Worm (Caenorhabditis elegans) whole organism, late embryonic: Measurements from ENCODE around the gene C07A9.13.
"Not testable (repeated sequence)": the region's sequence is repeated elsewhere in the genome, so short reads cannot be mapped to it uniquely, and the experiment has no call there.

ENCODE experiments used
- ahr-1 ChIP-seq: sonication (generic microtip); optimal IDR thresholded peaks from 2 replicates; lab custom pipeline; 2016; ENCODE audit warnings: missing genetic modification characterization, missing compliant biosample characterization
- ama-1 ChIP-seq: fragments of 150-350 bp; optimal IDR thresholded peaks from 2 replicates; lab custom pipeline; 2014
- ceh-14 ChIP-seq: sonication (generic microtip); optimal IDR thresholded peaks from 2 replicates; lab custom pipeline; 2016; ENCODE audit warnings: missing genotype, missing genetic modification characterization, missing compliant biosample characterization
- ceh-18 ChIP-seq: sonication (generic microtip); optimal IDR thresholded peaks from 2 replicates; lab custom pipeline; 2016; ENCODE audit warnings: missing genetic modification characterization, missing compliant biosample characterization
- ceh-22 ChIP-seq: sonication (generic microtip); optimal IDR thresholded peaks from 2 replicates; lab custom pipeline; 2017; ENCODE audit warnings: missing biosample characterization, missing genetic modification characterization
- ceh-31 ChIP-seq: sonication (generic microtip); optimal IDR thresholded peaks from 2 replicates; lab custom pipeline; 2016; ENCODE audit warnings: missing genetic modification characterization, missing compliant biosample characterization
- che-1 ChIP-seq: sonication (generic microtip); optimal IDR thresholded peaks from 2 replicates; lab custom pipeline; 2016; ENCODE audit warnings: mild to moderate bottlenecking, missing genetic modification characterization, missing compliant biosample characterization
- dve-1 ChIP-seq: sonication (generic microtip); optimal IDR thresholded peaks from 2 replicates; lab custom pipeline; 2017; ENCODE audit warnings: antibody characterized with exemption, mild to moderate bottlenecking, missing genetic modification characterization, missing compliant biosample characterization
- ets-4 ChIP-seq: sonication (generic microtip); optimal IDR thresholded peaks from 2 replicates; lab custom pipeline; 2016; ENCODE audit warnings: missing genetic modification characterization, missing compliant biosample characterization
- eyg-1 ChIP-seq: sonication (generic microtip); optimal IDR thresholded peaks from 2 replicates; lab custom pipeline; 2016; ENCODE audit warnings: missing genotype, missing genetic modification characterization, missing compliant biosample characterization
- fax-1 ChIP-seq: sonication (generic microtip); optimal IDR thresholded peaks from 2 replicates; lab custom pipeline; 2016; ENCODE audit warnings: missing genotype, missing genetic modification characterization, missing compliant biosample characterization
- fkh-10 ChIP-seq: fragments of 150-350 bp; optimal IDR thresholded peaks from 2 replicates; lab custom pipeline; 2014; ENCODE audit warnings: missing biosample characterization, missing genetic modification reagents, missing genetic modification characterization
- gmeb-2 ChIP-seq: sonication (generic microtip); optimal IDR thresholded peaks from 2 replicates; lab custom pipeline; 2016; ENCODE audit warnings: missing genetic modification characterization, inconsistent platforms, missing compliant biosample characterization
- hlh-13 ChIP-seq: fragments of 200-800 bp; sonication (Bioruptor generic); optimal IDR thresholded peaks from 2 replicates; lab custom pipeline; 2018; ENCODE audit warnings: mild to moderate bottlenecking, missing genetic modification characterization, missing compliant biosample characterization
- hlh-15 ChIP-seq: sonication (generic microtip); optimal IDR thresholded peaks from 2 replicates; lab custom pipeline; 2016; ENCODE audit warnings: missing genetic modification characterization, missing compliant biosample characterization
- hlh-30 ChIP-seq: sonication (generic microtip); optimal IDR thresholded peaks from 2 replicates; lab custom pipeline; 2017; ENCODE audit warnings: antibody characterized with exemption, missing genetic modification characterization, missing compliant biosample characterization; ENCODE audit not compliant: insufficient read depth
- hlh-6 ChIP-seq: sonication (generic microtip); optimal IDR thresholded peaks from 2 replicates; lab custom pipeline; 2016; ENCODE audit warnings: missing genotype, missing genetic modification characterization, missing compliant biosample characterization
- lim-6 ChIP-seq: sonication (generic microtip); optimal IDR thresholded peaks from 2 replicates; lab custom pipeline; 2016; ENCODE audit warnings: missing genetic modification characterization, missing compliant biosample characterization
- lin-11 ChIP-seq: fragments of 200-800 bp; sonication (Bioruptor generic); optimal IDR thresholded peaks from 2 replicates; lab custom pipeline; 2018; ENCODE audit warnings: mild to moderate bottlenecking, missing genetic modification characterization, missing compliant biosample characterization
- nhr-11 ChIP-seq: fragments of 150-350 bp; optimal IDR thresholded peaks from 2 replicates; lab custom pipeline; 2014; ENCODE audit warnings: missing biosample characterization, missing genetic modification characterization
- pha-4 ChIP-seq: fragments of 150-350 bp; optimal IDR thresholded peaks from 2 replicates; lab custom pipeline; 2018; ENCODE audit warnings: missing biosample characterization, missing genetic modification reagents, missing genetic modification characterization
- ref-2 ChIP-seq: sonication (generic microtip); optimal IDR thresholded peaks from 2 replicates; lab custom pipeline; 2016; ENCODE audit warnings: missing genetic modification characterization, missing compliant biosample characterization
- sox-2 ChIP-seq: fragments of 200-800 bp; sonication (Bioruptor generic); IDR thresholded peaks from 2 replicates; pipeline ENCODE4 v1.3.6; 2022; ENCODE audit warnings: missing genetic modification reagents, missing genetic modification characterization, missing compliant biosample characterization
- sox-4 ChIP-seq: sonication (generic microtip); optimal IDR thresholded peaks from 2 replicates; lab custom pipeline; 2017; ENCODE audit warnings: mild to moderate bottlenecking, missing genetic modification characterization, inconsistent platforms, missing compliant biosample characterization
- syd-9 ChIP-seq: sonication (generic microtip); optimal IDR thresholded peaks from 2 replicates; lab custom pipeline; 2016; ENCODE audit warnings: mild to moderate bottlenecking, missing genetic modification characterization, moderate library complexity, missing compliant biosample characterization
- tbx-2 ChIP-seq: sonication (generic microtip); optimal IDR thresholded peaks from 2 replicates; lab custom pipeline; 2016; ENCODE audit warnings: missing genetic modification characterization, missing compliant biosample characterization
- tbx-7 ChIP-seq: sonication (generic microtip); optimal IDR thresholded peaks from 2 replicates; lab custom pipeline; 2016; ENCODE audit warnings: missing genotype, missing genetic modification characterization, missing compliant biosample characterization
- unc-3 ChIP-seq, 2 experiments: fragments of 200-800 bp in 1 of 2; sonication (Bioruptor generic) in 1 of 2; sonication (generic microtip) in 1 of 2; conservative IDR thresholded peaks in 1 of 2; optimal IDR thresholded peaks in 1 of 2; 2 replicates each; pipeline versions ENCODE4 v1.3.6 to Lab custom; 2016 to 2022; ENCODE audit warnings: missing compliant biosample characterization in 2 of 2, missing genetic modification characterization in 2 of 2, missing genetic modification reagents in 1 of 2
- unc-42 ChIP-seq: sonication (generic microtip); optimal IDR thresholded peaks from 2 replicates; lab custom pipeline; 2016; ENCODE audit warnings: missing genotype, missing genetic modification characterization, missing compliant biosample characterization
- ztf-16 ChIP-seq: sonication (generic microtip); optimal IDR thresholded peaks from 2 replicates; lab custom pipeline; 2017; ENCODE audit warnings: missing genetic modification characterization, missing compliant biosample characterization

C07A9.13 gene

DNA sequence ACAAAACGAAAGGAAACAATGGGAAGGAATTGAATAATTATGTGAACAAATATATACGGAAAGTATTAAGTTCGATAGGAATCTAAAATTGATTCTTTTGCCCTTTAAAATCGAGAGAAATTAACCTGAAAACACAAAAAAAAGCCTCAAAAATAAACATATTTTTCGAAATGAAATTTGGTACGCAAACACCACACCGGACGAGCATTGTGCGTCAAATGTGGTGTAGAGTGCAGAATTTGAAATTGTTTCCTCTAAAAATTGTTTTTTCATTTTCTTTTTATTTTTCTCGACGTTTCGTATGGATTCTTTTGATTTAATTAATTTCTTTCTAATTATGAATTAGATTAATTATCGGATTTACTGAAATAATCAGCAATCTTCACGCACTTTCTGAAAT is 14.3 kb upstream of the C07A9.13 start:
- TF ChIP-seq eyg-1 (tag; lab: Kevin White, UChicago), result no peak
- peak; percentile 11 for TF ChIP-seq ceh-14 (tag; lab: Kevin White, UChicago)
- TF ChIP-seq unc-42 (tag; lab: Kevin White, UChicago), result peak; percentile 19
- no peak for TF ChIP-seq hlh-15
- no peak for TF ChIP-seq dve-1 (tag; lab: Kevin White, UChicago)

DNA sequence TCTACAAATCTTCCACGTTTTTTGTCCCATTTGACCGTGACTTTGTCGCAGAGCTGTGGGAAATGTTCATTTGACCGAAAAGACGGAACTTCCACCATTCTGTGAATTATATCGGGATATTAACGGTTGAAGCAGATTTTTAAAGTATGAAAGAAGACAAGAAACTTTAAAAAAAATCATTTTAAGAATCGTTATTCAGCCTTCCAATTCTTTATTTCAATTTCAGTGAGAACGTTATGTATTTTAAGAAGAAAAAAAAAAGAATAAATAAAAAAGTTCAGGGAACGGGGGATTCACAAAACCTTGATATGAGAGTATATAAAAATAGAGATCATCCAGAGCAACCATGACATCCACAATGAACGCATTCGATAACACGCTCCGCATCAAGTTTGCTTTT is 13.4 kb upstream of the C07A9.13 start, which contains the start of gene set-3:
TSS of gene set-3 (minus strand) at position 101 of the 400 bp plus-strand sequence.
- TF ChIP-seq che-1 (no peak), tbx-7 (tag; lab: Kevin White, UChicago) (no peak), pha-4 (tag; lab: Kevin White, UChicago) (no peak), syd-9 (tag; lab: Kevin White, UChicago) (no peak)

DNA sequence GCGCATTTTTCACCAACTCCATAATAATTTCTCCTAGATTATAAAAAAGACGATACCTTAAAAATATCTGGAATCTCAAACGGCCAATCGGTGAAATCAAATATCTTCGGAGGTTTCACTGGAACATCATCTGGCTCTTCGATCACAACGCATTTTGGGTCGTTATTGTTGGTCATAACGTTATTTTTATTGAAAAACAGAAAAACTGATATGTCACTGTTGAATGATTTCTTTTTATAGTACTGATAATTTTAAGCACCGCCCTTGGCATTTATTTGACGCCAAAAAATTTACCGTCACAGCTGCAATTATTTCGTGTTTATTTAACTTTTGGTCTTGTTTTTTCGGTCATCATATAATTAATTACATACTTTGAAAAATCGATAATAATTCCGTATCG is 8.9 kb upstream of the C07A9.13 start, which contains the start of gene best-5:
TSS of gene best-5 (minus strand) at position 210 of the 400 bp plus-strand sequence.
- TF ChIP-seq ets-4 (no peak), che-1 (no peak), ztf-16 (tag; lab: Kevin White, UChicago) (no peak), unc-3 (GFP tag; conservative IDR thresholded peaks at IDR 0.05; lab: Robert Waterston, UW) (no peak), unc-3 (tag; optimal IDR thresholded peaks at IDR 0.05; lab: Kevin White, UChicago) (no peak), ceh-22 (tag; lab: Kevin White, UChicago) (no peak), gmeb-2 (no peak), sox-4 (tag; lab: Kevin White, UChicago) (no peak), ref-2 (tag; lab: Kevin White, UChicago) (no peak), hlh-13 (GFP tag; lab: Kevin White, UChicago) (no peak), syd-9 (tag; lab: Kevin White, UChicago) (no peak), fkh-10 (no peak), ceh-18 (tag; lab: Kevin White, UChicago) (no peak), hlh-30 (no peak), ceh-14 (tag; lab: Kevin White, UChicago) (no peak)

DNA sequence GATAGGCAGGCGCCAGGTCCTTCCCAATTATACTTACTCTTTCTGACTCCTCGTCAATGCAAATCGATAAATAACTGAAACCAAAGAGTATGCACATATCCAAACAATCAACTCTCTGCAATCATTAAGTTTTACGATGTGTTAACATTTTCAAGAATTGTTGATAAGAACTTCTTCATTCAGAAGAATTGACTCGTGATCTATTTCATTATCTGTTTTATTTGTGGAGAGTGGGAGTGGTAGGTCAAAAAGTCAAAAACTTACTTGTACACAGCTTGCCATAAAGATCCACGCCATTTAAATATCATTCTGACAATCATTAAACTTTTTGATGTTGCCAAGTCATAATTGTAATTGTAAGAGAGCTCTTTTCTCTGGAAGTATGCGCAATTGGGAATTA is 8.3 kb upstream of the C07A9.13 start:
- no peak for TF ChIP-seq tbx-2 (tag; lab: Kevin White, UChicago)
- no peak for TF ChIP-seq fax-1 (tag; lab: Kevin White, UChicago)
- no peak for TF ChIP-seq dve-1 (tag; lab: Kevin White, UChicago)
- no peak for TF ChIP-seq ceh-31 (tag; lab: Kevin White, UChicago)
- no peak for TF ChIP-seq gmeb-2
- no peak for TF ChIP-seq unc-3 (GFP tag; conservative IDR thresholded peaks at IDR 0.05; lab: Robert Waterston, UW)
- no peak for TF ChIP-seq unc-3 (tag; optimal IDR thresholded peaks at IDR 0.05; lab: Kevin White, UChicago)
- no peak for TF ChIP-seq sox-2
- no peak for TF ChIP-seq ahr-1 (tag; lab: Kevin White, UChicago)
- no peak for TF ChIP-seq hlh-15
- no peak for TF ChIP-seq lim-6 (tag; lab: Kevin White, UChicago)

DNA sequence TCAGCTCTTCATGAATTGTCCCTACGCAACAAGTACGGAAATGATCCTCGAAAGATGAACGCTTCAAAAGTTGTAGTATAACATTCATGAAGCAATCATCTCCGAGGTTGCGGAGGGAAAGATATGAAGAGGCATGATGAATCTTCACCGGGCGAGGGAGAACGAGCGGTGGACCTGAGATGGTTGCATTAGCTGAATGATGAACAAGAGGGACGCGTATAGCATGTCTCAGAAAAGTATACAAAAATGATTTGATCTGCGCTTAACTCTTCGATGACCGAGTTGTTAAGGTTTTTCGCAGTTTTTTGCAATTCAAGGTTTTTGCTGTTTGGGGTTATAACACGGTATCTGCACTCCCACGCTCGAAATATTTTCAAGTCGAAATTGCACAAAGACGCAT is 4.9 kb upstream of the C07A9.13 start, which contains the start of gene C07A9.10:
TSS of gene C07A9.10 (minus strand) at position 101 of the 400 bp plus-strand sequence.
- TF ChIP-seq unc-42 (tag; lab: Kevin White, UChicago) (no peak), hlh-6 (tag; lab: Kevin White, UChicago) (no peak), eyg-1 (tag; lab: Kevin White, UChicago) (no peak)

DNA sequence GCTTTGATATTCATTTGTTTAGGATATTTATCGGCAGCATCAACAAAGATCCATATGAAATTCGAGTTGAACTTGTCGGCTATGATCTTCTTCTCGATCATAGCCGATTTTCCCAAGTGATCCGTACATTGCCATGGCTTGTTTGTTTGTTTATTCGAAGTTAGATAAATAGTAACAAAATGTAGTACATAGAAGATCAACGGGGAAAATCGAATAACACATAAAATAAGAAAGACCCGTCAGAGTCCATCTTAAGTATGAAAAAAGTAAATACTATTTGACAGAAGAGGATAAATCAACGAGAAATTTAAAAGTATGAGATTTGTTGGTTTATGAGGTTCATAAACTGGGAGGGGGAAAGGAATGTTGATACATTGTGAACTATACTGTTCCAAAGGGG is 1.6 kb upstream of the C07A9.13 start, which contains the start of gene C07A9.5:
TSS of gene C07A9.5 (minus strand) at position 101 of the 400 bp plus-strand sequence.
- TF ChIP-seq hlh-15; lin-11 (tag; lab: Kevin White, UChicago); dve-1 (tag; lab: Kevin White, UChicago): not testable (repeated sequence)

DNA sequence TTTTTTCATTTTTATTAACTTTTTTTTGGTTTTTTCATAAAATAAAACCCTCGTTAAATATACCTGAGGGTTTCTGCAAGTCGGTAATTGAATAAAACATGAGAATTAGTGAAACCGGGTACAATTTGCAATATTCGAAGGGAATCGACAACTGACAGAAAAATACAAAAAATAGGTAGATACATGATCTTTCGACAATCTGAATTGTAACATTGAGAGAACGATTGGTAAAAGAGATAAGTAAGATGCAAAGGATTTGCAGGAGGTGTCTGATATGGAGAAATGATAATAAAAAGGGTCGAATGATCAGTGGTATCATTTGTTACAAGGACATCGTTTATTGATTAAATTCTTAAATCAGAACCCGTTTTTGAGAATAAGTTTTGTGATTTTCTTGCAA is 2.3 kb downstream of the C07A9.13 start, which contains the start of gene ugt-60:
TSS of gene ugt-60 (minus strand) at position 233 of the 400 bp plus-strand sequence.
- TF ChIP-seq ama-1, result no peak
- TF ChIP-seq nhr-11 (tag; lab: Kevin White, UChicago), result peak; percentile 5
